Worm (Caenorhabditis elegans) whole organism, L4/young adult: ENCODE data around the gene abf-6.

ENCODE experiments used
- dao-5 ChIP-seq: sonication (generic microtip); optimal IDR thresholded peaks from 2 replicates; lab custom pipeline; 2016; ENCODE audit warnings: missing genotype, missing genetic modification characterization, moderate library complexity, missing compliant biosample characterization
- him-1 ChIP-seq: sonication (generic microtip); optimal IDR thresholded peaks from 2 replicates; lab custom pipeline; 2016; ENCODE audit warnings: missing genotype, missing genetic modification reagents, missing genetic modification characterization, missing compliant biosample characterization

DNA sequence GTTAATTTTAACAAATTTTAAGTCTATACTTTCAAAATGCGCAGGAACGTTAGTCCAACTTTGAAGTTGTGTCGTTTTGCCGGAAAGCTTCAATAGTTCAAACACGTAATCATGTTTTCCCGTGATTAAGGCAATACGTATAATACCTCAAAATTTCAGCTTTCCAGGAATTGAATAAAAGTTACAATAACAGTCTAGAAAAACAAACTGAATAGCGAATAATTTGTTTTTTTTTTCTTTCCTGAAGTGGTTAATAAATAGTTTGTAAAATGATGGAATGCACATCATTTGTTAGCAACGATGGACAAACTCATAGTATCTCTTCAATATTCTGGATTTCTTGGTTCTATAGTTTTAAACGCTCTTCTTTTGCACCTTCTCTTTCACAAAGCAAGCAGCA, 3.9 kb upstream of the abf-6 start, which contains the start of gene str-123:
- TF ChIP-seq dao-5 (tag; lab: Kevin White, UChicago) (no peak), him-1 (tag; lab: Kevin White, UChicago) (no peak)
